Worm (Caenorhabditis elegans) whole organism, L1 larva: ENCODE measurements around the gene vit-2.

ENCODE experiments used
- nhr-71 ChIP-seq: sonication (generic microtip); optimal IDR thresholded peaks from 2 replicates; lab custom pipeline; 2016; ENCODE audit warnings: mild to moderate bottlenecking, missing genetic modification characterization, moderate library complexity, missing compliant biosample characterization
- pqm-1 ChIP-seq: sonication (generic microtip); optimal IDR thresholded peaks from 3 replicates; lab custom pipeline; 2017; ENCODE audit warnings: missing biosample characterization, missing genetic modification characterization

DNA sequence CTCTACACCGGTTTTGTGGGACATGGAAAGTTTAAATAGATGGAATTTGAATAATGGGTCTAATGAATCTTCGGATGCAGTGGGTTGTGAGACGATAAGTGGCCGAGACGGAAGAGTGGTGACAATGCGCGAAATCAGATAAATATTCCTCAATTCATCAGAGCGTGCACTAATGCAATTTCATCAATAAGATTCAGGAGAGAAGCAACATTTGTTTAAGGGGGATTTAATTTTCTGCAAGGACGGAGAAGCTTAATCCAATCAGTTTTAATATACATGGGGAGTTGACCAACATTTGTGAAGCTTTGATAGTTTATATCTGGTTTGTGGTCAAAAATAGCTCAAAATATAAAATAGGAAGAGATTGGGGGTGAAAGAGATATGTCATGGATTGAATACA, 28.6 kb downstream of the vit-2 start:
- TF ChIP-seq pqm-1 = no peak
- TF ChIP-seq nhr-71 (tag; lab: Kevin White, UChicago) = peak; percentile 4
